Fruit fly (Drosophila melanogaster): Measurements from ENCODE around the gene sick.

sick gene

DNA sequence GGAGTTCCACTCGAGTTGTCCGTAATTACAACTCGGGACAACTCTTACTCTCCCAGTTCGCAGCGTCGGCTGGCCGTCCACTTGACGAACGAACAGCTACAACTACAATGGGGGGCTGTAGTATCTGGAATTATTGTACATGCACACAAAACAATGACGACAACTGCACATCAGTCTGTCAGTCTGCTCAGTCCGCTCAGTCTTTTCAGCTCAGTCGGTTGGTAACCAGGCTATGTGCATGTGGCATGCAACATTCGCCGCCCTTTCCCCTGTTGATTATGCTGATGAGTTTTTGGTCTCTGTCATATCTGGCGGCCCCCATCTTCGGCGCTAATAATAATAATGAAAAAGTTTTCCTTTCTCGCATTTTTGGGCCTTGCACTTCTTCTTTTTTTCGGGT is 143.9 kb downstream of the sick start:
- no peak for TF ChIP-seq CG13204 (GFP tag; optimal IDR thresholded peaks at IDR 0.05)
- no peak for TF ChIP-seq Pif1A (GFP tag; optimal IDR thresholded peaks at IDR 0.05)
- TF ChIP-seq CG4496 (GFP tag; IDR thresholded peaks at IDR 0.05): 0 out of 3 replicates have a peak, but pooled peaks have one; percentile 30

DNA sequence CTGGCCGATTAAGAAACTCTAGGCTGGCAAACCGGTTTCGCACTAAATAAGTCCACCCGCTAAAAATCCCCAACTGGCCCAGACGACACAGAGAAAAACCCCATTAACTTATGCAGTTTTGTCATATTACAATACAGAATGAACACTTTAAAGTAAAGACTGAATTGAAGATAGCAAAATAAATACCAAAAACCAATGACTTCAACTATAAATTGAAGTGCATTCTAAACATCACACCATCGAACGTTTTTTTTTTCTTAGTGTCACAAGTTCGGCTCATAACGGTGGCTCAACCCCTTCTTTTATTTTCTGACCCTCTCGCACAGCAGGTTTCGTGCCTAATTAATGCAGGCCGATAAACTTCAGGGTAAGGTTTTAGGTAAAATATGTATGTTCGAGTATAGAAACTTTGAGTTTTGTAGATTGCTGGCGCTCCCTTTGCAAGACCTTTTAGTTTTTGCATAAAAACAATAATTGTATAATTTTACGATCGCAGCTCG is 145.2 kb downstream of the sick start:
- TF ChIP-seq CG12605 (GFP tag; IDR thresholded peaks at IDR 0.05): peak; percentile 16; the same call in 1 of the 2 replicates
- TF ChIP-seq CG8159 (tag; optimal IDR thresholded peaks at IDR 0.05): peak; percentile 90
- TF ChIP-seq CG14655 (GFP tag; optimal IDR thresholded peaks at IDR 0.05): peak; percentile 82
- peak; percentile 87 for TF ChIP-seq fd96Ca (GFP tag; IDR thresholded peaks at IDR 0.05)
- peak; percentile 80 for TF ChIP-seq CG17806 (tag; optimal IDR thresholded peaks at IDR 0.05)
- peak; percentile 86 for TF ChIP-seq Pif1A (GFP tag; optimal IDR thresholded peaks at IDR 0.05)
- peak; percentile 90 for TF ChIP-seq CG32121 (GFP tag; IDR thresholded peaks at IDR 0.05)
- TF ChIP-seq CG9948 (tag; optimal IDR thresholded peaks at IDR 0.05): peak; percentile 81
- TF ChIP-seq gl (tag; optimal IDR thresholded peaks at IDR 0.05): peak; percentile 63
- TF ChIP-seq rn (GFP tag; IDR thresholded peaks at IDR 0.05): peak; percentile 83
- TF ChIP-seq Pif1B (GFP tag; optimal IDR thresholded peaks at IDR 0.05): peak; percentile 31
- TF ChIP-seq EcR (GFP tag; optimal IDR thresholded peaks at IDR 0.05): peak; percentile 66
- TF ChIP-seq CG8301 (tag; optimal IDR thresholded peaks at IDR 0.05): peak; percentile 77
- TF ChIP-seq CG4496 (GFP tag; IDR thresholded peaks at IDR 0.05): peak; percentile 93
- peak; percentile 79 for TF ChIP-seq CG34367 (tag; optimal IDR thresholded peaks at IDR 0.05)
- TF ChIP-seq D1 (tag; optimal IDR thresholded peaks at IDR 0.05): peak; percentile 37
- TF ChIP-seq CG10348 (GFP tag; IDR thresholded peaks at IDR 0.05): peak; percentile 65
- TF ChIP-seq Snoo (tag; optimal IDR thresholded peaks at IDR 0.05): peak; percentile 79
- peak; percentile 86 for TF ChIP-seq Ets98B (GFP tag; IDR thresholded peaks at IDR 0.05)
- TF ChIP-seq CG13204 (GFP tag; optimal IDR thresholded peaks at IDR 0.05): peak; percentile 52
- TF ChIP-seq CG15710 (tag; optimal IDR thresholded peaks at IDR 0.05): peak; percentile 92

DNA sequence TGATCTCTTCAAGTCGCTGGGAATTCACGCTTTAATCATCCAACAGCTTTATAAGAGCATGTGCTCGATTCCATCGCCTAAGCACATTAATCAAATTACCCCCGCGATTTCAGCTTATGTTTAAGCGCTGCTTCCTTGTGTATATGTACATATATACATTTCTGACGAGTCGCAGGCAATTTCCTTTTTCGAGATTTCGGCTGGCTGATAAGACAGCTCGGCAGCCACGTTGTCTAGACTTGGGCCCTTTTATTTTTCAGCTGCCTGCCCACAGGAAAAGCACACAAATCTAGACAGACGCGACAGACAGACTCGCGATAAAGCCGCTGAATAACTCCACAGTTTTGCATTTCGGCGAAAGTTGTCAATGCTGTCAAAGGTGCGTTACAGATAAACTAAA is 146.3 kb downstream of the sick start:
- TF ChIP-seq CG10348 (GFP tag; IDR thresholded peaks at IDR 0.05): no peak
- no peak for TF ChIP-seq Ets98B (GFP tag; IDR thresholded peaks at IDR 0.05)
- no peak for TF ChIP-seq CG17806 (tag; optimal IDR thresholded peaks at IDR 0.05)
- TF ChIP-seq CG9948 (tag; optimal IDR thresholded peaks at IDR 0.05): no peak
- TF ChIP-seq CG12605 (GFP tag; IDR thresholded peaks at IDR 0.05): no peak
- TF ChIP-seq Pif1A (GFP tag; optimal IDR thresholded peaks at IDR 0.05): no peak
- TF ChIP-seq CG15710 (tag; optimal IDR thresholded peaks at IDR 0.05): no peak
- TF ChIP-seq rn (GFP tag; IDR thresholded peaks at IDR 0.05): no peak
- TF ChIP-seq fd96Ca (GFP tag; IDR thresholded peaks at IDR 0.05): no peak
- no peak for TF ChIP-seq Snoo (tag; optimal IDR thresholded peaks at IDR 0.05)
- no peak for TF ChIP-seq CG8159 (tag; optimal IDR thresholded peaks at IDR 0.05)
- no peak for TF ChIP-seq CG34367 (tag; optimal IDR thresholded peaks at IDR 0.05)
- TF ChIP-seq CG14655 (GFP tag; optimal IDR thresholded peaks at IDR 0.05): no peak
- TF ChIP-seq CG4496 (GFP tag; IDR thresholded peaks at IDR 0.05): no peak
- no peak for TF ChIP-seq CG32121 (GFP tag; IDR thresholded peaks at IDR 0.05)
- TF ChIP-seq CG8301 (tag; optimal IDR thresholded peaks at IDR 0.05): no peak
- no peak for TF ChIP-seq gl (tag; optimal IDR thresholded peaks at IDR 0.05)
- no peak for TF ChIP-seq D1 (tag; optimal IDR thresholded peaks at IDR 0.05)
- TF ChIP-seq EcR (GFP tag; optimal IDR thresholded peaks at IDR 0.05): no peak

DNA sequence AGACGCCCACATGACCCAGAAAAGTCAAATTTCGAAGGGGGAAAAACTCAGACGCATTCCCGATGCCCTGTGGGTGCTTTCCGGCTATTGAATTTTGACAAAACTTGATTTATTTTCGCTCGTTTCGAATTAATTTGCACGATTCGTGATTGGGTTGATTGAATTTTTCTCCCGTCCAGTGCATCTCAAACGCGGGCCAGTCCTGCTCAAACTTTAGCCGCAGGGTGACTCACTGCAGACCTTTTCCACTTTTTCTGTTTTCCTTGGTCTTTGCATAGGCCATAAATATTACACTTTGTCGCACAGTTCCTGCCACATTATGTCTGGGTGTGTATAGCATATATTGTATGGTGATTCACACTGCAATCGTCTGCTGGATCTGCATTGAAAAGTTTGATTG is 146.9 kb downstream of the sick start:
- no peak for TF ChIP-seq Ets98B (GFP tag; IDR thresholded peaks at IDR 0.05)
- 0 out of 3 replicates have a peak, but pooled peaks have one; percentile 22 for TF ChIP-seq fd96Ca (GFP tag; IDR thresholded peaks at IDR 0.05)

DNA sequence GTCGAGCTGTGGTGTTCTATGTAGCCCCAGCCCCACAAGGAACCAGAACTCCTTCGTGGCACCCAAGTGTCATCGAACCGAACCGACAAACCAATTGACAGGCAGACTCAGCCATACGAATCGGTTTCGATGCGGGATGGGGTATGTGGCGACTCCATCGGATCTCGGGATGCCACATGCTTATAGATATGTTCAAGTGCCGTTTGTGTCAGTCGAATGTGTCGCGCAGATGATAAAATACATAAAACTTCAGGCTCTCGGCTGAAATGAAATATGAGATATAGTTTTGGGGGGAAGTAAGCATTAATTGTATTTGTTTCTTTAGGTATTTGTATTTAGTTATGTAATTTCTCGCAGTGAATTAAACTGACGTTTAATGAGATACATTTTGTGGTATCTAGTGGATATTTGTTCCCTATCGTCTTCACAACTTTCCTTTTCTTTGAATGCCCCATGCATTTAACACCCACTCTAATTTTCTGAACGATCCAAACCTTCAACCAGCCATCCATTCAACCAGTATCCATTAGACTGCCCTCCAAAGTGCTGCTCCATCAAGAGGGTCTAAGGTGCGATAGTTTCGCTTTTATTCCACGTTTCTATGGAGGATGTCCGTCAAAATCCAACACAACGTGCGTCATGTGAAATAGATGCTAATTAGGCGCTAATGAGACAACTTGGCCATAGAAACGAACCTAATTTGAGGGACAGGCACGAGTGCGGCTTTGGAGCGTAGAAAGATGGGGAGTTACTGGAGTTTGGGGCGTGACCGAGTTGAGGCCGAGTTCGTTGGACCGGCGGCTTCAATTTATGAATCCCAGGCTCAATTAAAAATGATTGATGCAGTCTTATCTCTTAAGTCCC is 148.4 kb downstream of the sick start:
- TF ChIP-seq CG8301 (tag; optimal IDR thresholded peaks at IDR 0.05): no peak
- TF ChIP-seq EcR (GFP tag; optimal IDR thresholded peaks at IDR 0.05): peak; percentile 42
- no peak for TF ChIP-seq Pif1A (GFP tag; optimal IDR thresholded peaks at IDR 0.05)
- no peak for TF ChIP-seq CG15710 (tag; optimal IDR thresholded peaks at IDR 0.05)

DNA sequence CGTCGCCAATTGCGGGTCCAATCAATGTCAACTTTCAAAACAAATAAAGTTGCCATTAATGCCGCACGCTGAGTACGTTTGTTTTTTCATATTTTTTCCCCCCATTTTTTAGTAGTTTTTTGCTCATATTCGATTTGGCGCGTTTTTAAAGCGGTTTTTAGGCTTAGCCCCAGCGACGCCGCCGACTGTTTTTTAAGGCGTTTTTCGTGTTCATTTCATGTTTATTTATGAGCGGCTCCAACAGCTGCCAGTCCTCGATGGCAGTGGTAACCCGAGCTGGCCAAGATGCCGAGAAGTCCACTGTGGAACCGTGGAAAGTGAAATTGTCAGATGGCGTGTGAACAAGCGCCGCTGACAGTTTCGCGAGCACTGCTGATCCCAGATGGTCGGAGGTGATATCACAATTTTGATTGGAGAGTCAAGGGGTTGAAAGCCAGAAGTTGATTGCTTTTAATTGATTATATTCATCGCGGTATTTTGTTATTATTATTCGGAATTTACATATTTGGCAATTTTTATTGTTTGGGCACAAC is 151.9 kb downstream of the sick start:
- TF ChIP-seq CG17806 (tag; optimal IDR thresholded peaks at IDR 0.05) (no peak), EcR (GFP tag; optimal IDR thresholded peaks at IDR 0.05) (no peak), gl (tag; optimal IDR thresholded peaks at IDR 0.05) (no peak), CG32121 (GFP tag; IDR thresholded peaks at IDR 0.05) (no peak), CG12605 (GFP tag; IDR thresholded peaks at IDR 0.05) (no peak), CG34367 (tag; optimal IDR thresholded peaks at IDR 0.05) (no peak), D1 (tag; optimal IDR thresholded peaks at IDR 0.05) (no peak), CG14655 (GFP tag; optimal IDR thresholded peaks at IDR 0.05) (no peak), rn (GFP tag; IDR thresholded peaks at IDR 0.05) (no peak), CG15710 (tag; optimal IDR thresholded peaks at IDR 0.05) (no peak)
